Worm (Caenorhabditis elegans) whole organism, young adult: ENCODE results near the gene str-143.

Experiments
- F49E8.2 ChIP-seq: sonication (generic microtip); optimal IDR thresholded peaks from 3 replicates; lab custom pipeline; 2017; ENCODE audit warnings: missing genetic modification characterization, mild to moderate bottlenecking, missing compliant biosample characterization, antibody characterized with exemption, moderate library complexity; ENCODE audit not compliant: insufficient read depth
- K12H6.12 ChIP-seq: fragments of 200-800 bp; sonication (Bioruptor generic); optimal IDR thresholded peaks from 2 replicates; lab custom pipeline; 2018; ENCODE audit warnings: mild to moderate bottlenecking, missing genetic modification characterization, missing compliant biosample characterization
- Y53F4B.3 ChIP-seq: fragments of 200-800 bp; sonication (Bioruptor generic); IDR thresholded peaks from 2 replicates; pipeline ENCODE4 v1.3.6; 2022; ENCODE audit warnings: missing genetic modification reagents, missing genetic modification characterization, missing compliant biosample characterization
- Y56A3A.18 ChIP-seq: fragments of 200-800 bp; sonication (Bioruptor generic); IDR thresholded peaks from 2 replicates; pipeline ENCODE4 v1.3.6; 2022; ENCODE audit warnings: missing genetic modification reagents, missing genetic modification characterization, missing compliant biosample characterization
- ama-1 ChIP-seq, 3 experiments: fragments of 150-350 bp in 1 of 3; sonication (generic microtip) in 2 of 3; optimal IDR thresholded peaks; 2 replicates each; lab custom pipeline; 2014 to 2018; ENCODE audit warnings: missing biosample characterization in 2 of 3, missing genetic modification characterization in 2 of 3, missing genetic modification reagents in 2 of 3
- bed-1 ChIP-seq: fragments of 200-800 bp; sonication (Bioruptor generic); IDR thresholded peaks from 2 replicates; pipeline ENCODE4 v1.3.6; 2022; ENCODE audit warnings: missing genetic modification reagents, missing genetic modification characterization, missing compliant biosample characterization
- ccch-3 ChIP-seq: fragments of 200-800 bp; sonication (Bioruptor generic); optimal IDR thresholded peaks from 2 replicates; lab custom pipeline; 2018; ENCODE audit warnings: mild to moderate bottlenecking, missing genetic modification characterization, missing compliant biosample characterization
- efl-1 ChIP-seq: fragments of 150-350 bp; optimal IDR thresholded peaks from 2 replicates; lab custom pipeline; 2014; ENCODE audit warnings: missing biosample characterization, missing genetic modification reagents, missing genetic modification characterization
- egl-18 ChIP-seq: fragments of 200-800 bp; sonication (Bioruptor generic); IDR thresholded peaks from 2 replicates; pipeline ENCODE4 v1.3.6; 2022; ENCODE audit warnings: missing genetic modification reagents, missing genetic modification characterization, missing compliant biosample characterization
- lin-35 ChIP-seq, 3 experiments: fragments of 150-350 bp in 2 of 3; sonication (generic microtip) in 1 of 3; optimal IDR thresholded peaks; 2 replicates each; lab custom pipeline; 2014 to 2018; ENCODE audit warnings: missing biosample characterization in 3 of 3, missing genetic modification characterization in 3 of 3, missing genetic modification reagents in 3 of 3
- mcd-1 ChIP-seq: fragments of 200-800 bp; sonication (Bioruptor generic); IDR thresholded peaks from 2 replicates; pipeline ENCODE4 v1.3.6; 2022; ENCODE audit warnings: missing genetic modification reagents, missing genetic modification characterization, missing compliant biosample characterization
- pha-4 ChIP-seq: fragments of 150-350 bp; sonication (generic microtip); optimal IDR thresholded peaks from 2 replicates; lab custom pipeline; 2014; ENCODE audit warnings: missing biosample characterization, missing genetic modification reagents, missing genetic modification characterization
- repo-1 ChIP-seq: sonication (generic microtip); optimal IDR thresholded peaks from 2 replicates; lab custom pipeline; 2017; ENCODE audit warnings: mild to moderate bottlenecking, missing genetic modification characterization, missing compliant biosample characterization
- unc-130 ChIP-seq: sonication (generic microtip); optimal IDR thresholded peaks from 2 replicates; lab custom pipeline; 2016; ENCODE audit warnings: missing genetic modification reagents, missing genetic modification characterization, missing compliant biosample characterization

DNA sequence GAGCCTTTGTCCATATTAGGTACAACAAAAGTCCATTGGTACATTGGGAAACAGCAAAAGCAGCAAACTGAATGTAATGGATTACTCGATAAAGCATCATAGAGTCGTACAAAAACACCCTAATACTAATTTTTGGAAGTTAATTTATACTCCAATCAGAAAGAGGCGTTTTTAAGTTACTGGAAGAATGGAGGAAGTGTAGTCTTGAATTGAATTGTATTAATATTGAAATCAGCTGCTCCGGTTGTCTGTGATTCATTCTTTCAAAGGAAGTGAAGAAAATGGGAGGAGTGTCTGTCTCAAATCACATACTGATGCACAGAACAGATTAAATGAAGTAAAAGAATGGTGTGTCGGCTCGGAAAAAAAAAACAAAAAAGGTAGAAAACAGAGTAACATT lies 12.0 kb upstream of the str-143 start, which contains the start of gene str-131:
- TF ChIP-seq F49E8.2 (tag; lab: Kevin White, UChicago) (no peak), Y56A3A.18 (no peak), K12H6.12 (tag; lab: Kevin White, UChicago) (no peak), lin-35 (GFP tag; optimal IDR thresholded peaks at IDR 0.05; lab: Kevin White, UChicago) (no peak), ccch-3 (GFP tag; lab: Kevin White, UChicago) (no peak), mcd-1 (no peak), pha-4 (tag; lab: Kevin White, UChicago) (no peak), efl-1 (GFP tag; lab: Kevin White, UChicago) (no peak), repo-1 (no peak), egl-18 (GFP tag; lab: Robert Waterston, UW) (no peak), ama-1 (optimal IDR thresholded peaks at IDR 0.05; lab: Kevin White, UChicago) (no peak), ama-1 (GFP tag; optimal IDR thresholded peaks at IDR 0.05; lab: Kevin White, UChicago) (no peak), unc-130 (GFP tag; lab: Kevin White, UChicago) (no peak), Y53F4B.3 (no peak), bed-1 (no peak)
